Fruit fly (Drosophila melanogaster) whole organism, wandering third instar larva: ENCODE results near the gene CG34126.

Source experiments
- Abd-B ChIP-seq: fragments of >200 bp; optimal IDR thresholded peaks from 2 replicates; lab custom pipeline; 2017; ENCODE audit warnings: missing biosample characterization, missing genetic modification characterization
- CrebA ChIP-seq: fragments of 200-800 bp; sonication (Bioruptor generic); optimal IDR thresholded peaks from 2 replicates; lab custom pipeline; 2016; ENCODE audit warnings: missing biosample characterization, mild to moderate bottlenecking, missing genetic modification characterization, borderline replicate concordance
- GATAd ChIP-seq: sonication (Bioruptor generic); optimal IDR thresholded peaks from 2 replicates; lab custom pipeline; 2016; ENCODE audit warnings: missing biosample characterization, missing genetic modification characterization
- Hnf4 ChIP-seq: fragments of 200-800 bp; sonication (Bioruptor generic); optimal IDR thresholded peaks from 2 replicates; lab custom pipeline; 2016; ENCODE audit warnings: missing biosample characterization, mild to moderate bottlenecking, missing genetic modification characterization
- Myc ChIP-seq: fragments of >200 bp; optimal IDR thresholded peaks from 2 replicates; lab custom pipeline; 2017
- br ChIP-seq: fragments of 200-800 bp; sonication (Bioruptor generic); optimal IDR thresholded peaks from 2 replicates; lab custom pipeline; 2016; ENCODE audit warnings: missing biosample characterization, missing genetic modification characterization
- brk ChIP-seq: fragments of 200-800 bp; sonication (Bioruptor generic); optimal IDR thresholded peaks from 2 replicates; lab custom pipeline; 2016; ENCODE audit warnings: missing biosample characterization, mild to moderate bottlenecking, missing genetic modification characterization
- dsf ChIP-seq: sonication (Bioruptor generic); optimal IDR thresholded peaks from 2 replicates; lab custom pipeline; 2016; ENCODE audit warnings: missing biosample characterization, missing genetic modification characterization, borderline replicate concordance
- h ChIP-seq: fragments of 200-800 bp; sonication (Bioruptor generic); optimal IDR thresholded peaks from 3 replicates; lab custom pipeline; 2016; ENCODE audit warnings: missing biosample characterization, mild to moderate bottlenecking, missing genetic modification characterization
- pan ChIP-seq: fragments of >200 bp; optimal IDR thresholded peaks from 2 replicates; lab custom pipeline; 2017
- psq ChIP-seq: fragments of 200-800 bp; sonication (Bioruptor generic); optimal IDR thresholded peaks from 3 replicates; lab custom pipeline; 2017; ENCODE audit warnings: missing biosample characterization, mild to moderate bottlenecking, missing genetic modification characterization, moderate library complexity
- rgr ChIP-seq: fragments of 200-800 bp; sonication (Bioruptor generic); optimal IDR thresholded peaks from 3 replicates; lab custom pipeline; 2016; ENCODE audit warnings: missing biosample characterization, mild to moderate bottlenecking, missing genetic modification characterization
- sage ChIP-seq: fragments of 200-800 bp; sonication (Bioruptor generic); optimal IDR thresholded peaks from 2 replicates; lab custom pipeline; 2016; ENCODE audit warnings: missing biosample characterization, mild to moderate bottlenecking, missing genetic modification characterization
- woc ChIP-seq: sonication (Bioruptor generic); optimal IDR thresholded peaks from 2 replicates; lab custom pipeline; 2016; ENCODE audit warnings: missing biosample characterization, mild to moderate bottlenecking, missing genetic modification characterization

dm6 chr2L:4932284-4932683 lies 49.1 kb upstream of the CG34126 start, which contains the start of gene hoe1:
- TF ChIP-seq Hnf4 (no peak), psq (GFP tag; lab: Kevin White, UChicago) (no peak), CrebA (no peak), br (no peak), Abd-B (GFP tag; lab: Kevin White, UChicago) (no peak), pan (lab: Kevin White, UChicago) (no peak), dsf (no peak), woc (no peak), GATAd (GFP tag; lab: Kevin White, UChicago) (no peak), h (GFP tag; lab: Kevin White, UChicago) (no peak), Myc (lab: Kevin White, UChicago) (no peak), sage (GFP tag; lab: Kevin White, UChicago) (no peak), brk (GFP tag; lab: Kevin White, UChicago) (no peak), rgr (GFP tag; lab: Kevin White, UChicago) (no peak)
